Fruit fly (Drosophila melanogaster): ENCODE measurements around the gene Sod1.

Gene Sod1

DNA sequence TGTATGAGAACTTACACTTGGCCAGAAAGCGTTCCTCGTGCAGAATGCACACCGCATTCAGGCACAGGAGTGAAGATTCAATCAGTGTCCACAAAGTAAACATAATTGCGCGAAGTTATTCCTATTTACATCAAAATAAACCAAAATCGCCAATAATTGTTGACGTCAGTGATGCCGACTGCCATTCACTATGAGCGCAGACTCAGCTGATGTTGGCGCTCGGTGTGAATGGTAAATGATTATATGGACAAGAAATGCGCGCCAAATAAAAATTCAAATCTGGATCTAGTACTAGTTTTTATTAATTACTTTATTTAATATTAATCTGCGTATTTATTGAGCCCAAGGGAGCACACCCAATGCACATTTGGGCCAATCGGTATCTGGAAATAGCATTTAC lies 51.1 kb downstream of the Sod1 start, which contains the start of gene CG32069:
Gene CG32069 (minus strand): TSS at position 174 of the 400 bp plus-strand sequence.
- TF ChIP-seq Sin3A (optimal IDR thresholded peaks at IDR 0.05) (no peak), Myc (optimal IDR thresholded peaks at IDR 0.05) (no peak), ttk (optimal IDR thresholded peaks at IDR 0.05) (no peak), insv (optimal IDR thresholded peaks at IDR 0.05) (no peak), psq (optimal IDR thresholded peaks at IDR 0.05) (no peak), h (optimal IDR thresholded peaks at IDR 0.05) (no peak)
